Fruit fly (Drosophila melanogaster): ENCODE measurements around the gene CAH8.

The CAH8 gene

dm6 chr3R:22368777-22369214 lies 20.7 kb downstream of the CAH8 start (continued):
- TF ChIP-seq E2f1 (GFP tag; IDR thresholded peaks at IDR 0.05) (peak; percentile 60), CG12104 (GFP tag; optimal IDR thresholded peaks at IDR 0.05) (peak; percentile 40), CG8924 (tag; optimal IDR thresholded peaks at IDR 0.05) (peak; percentile 67), sisA (GFP tag; IDR thresholded peaks at IDR 0.05) (peak; percentile 71), fd96Cb (tag; optimal IDR thresholded peaks at IDR 0.05) (peak; percentile 41), grau (tag; optimal IDR thresholded peaks at IDR 0.05) (peak; percentile 68), H2.0 (GFP tag; IDR thresholded peaks at IDR 0.05) (peak; percentile 83), Usf (GFP tag; optimal IDR thresholded peaks at IDR 0.05) (no peak), aop (GFP tag; IDR thresholded peaks at IDR 0.05) (no peak), HLH3B (GFP tag; IDR thresholded peaks at IDR 0.05) (peak; percentile 83), NK7.1 (GFP tag; optimal IDR thresholded peaks at IDR 0.05) (peak; percentile 57), CG15601 (tag; optimal IDR thresholded peaks at IDR 0.05) (no peak), Fer2 (tag; optimal IDR thresholded peaks at IDR 0.05) (peak; percentile 45), emc (GFP tag; optimal IDR thresholded peaks at IDR 0.05) (no peak), ttk (GFP tag; IDR thresholded peaks at IDR 0.05) (peak; percentile 55), ara (GFP tag; IDR thresholded peaks at IDR 0.05) (peak; percentile 46), trh (GFP tag; optimal IDR thresholded peaks at IDR 0.05) (peak; percentile 50), CG10209 (GFP tag; optimal IDR thresholded peaks at IDR 0.05) (peak; percentile 64), Hr78 (GFP tag; optimal IDR thresholded peaks at IDR 0.05) (no peak), CG15479 (GFP tag; optimal IDR thresholded peaks at IDR 0.05) (no peak), CG18599 (GFP tag; optimal IDR thresholded peaks at IDR 0.05) (peak; percentile 87), ac (GFP tag; optimal IDR thresholded peaks at IDR 0.05) (no peak), CG2875 (GFP tag; optimal IDR thresholded peaks at IDR 0.05) (no peak), CG7963 (GFP tag; IDR thresholded peaks at IDR 0.05; ENCODE audit: partially characterized antibody) (no peak), CG12391 (tag; optimal IDR thresholded peaks at IDR 0.05) (peak; percentile 62), CG15514 (GFP tag; optimal IDR thresholded peaks at IDR 0.05) (peak; percentile 48), tin (GFP tag; optimal IDR thresholded peaks at IDR 0.05) (peak; percentile 46), unpg (GFP tag; optimal IDR thresholded peaks at IDR 0.05) (peak; percentile 57), jumu (GFP tag; optimal IDR thresholded peaks at IDR 0.05) (no peak), p53 (GFP tag; optimal IDR thresholded peaks at IDR 0.05) (no peak), crp (GFP tag; optimal IDR thresholded peaks at IDR 0.05) (peak in 1 of 2 experiments; percentile 31), CG30403 (GFP tag; optimal IDR thresholded peaks at IDR 0.05) (peak; percentile 75), salm (tag; optimal IDR thresholded peaks at IDR 0.05) (no peak), CG16779 (GFP tag; IDR thresholded peaks at IDR 0.05) (0 out of 2 replicates have a peak, but pooled peaks have one; percentile 10), tgo (GFP tag; IDR thresholded peaks at IDR 0.05) (peak; percentile 72), CG7745 (tag; optimal IDR thresholded peaks at IDR 0.05) (no peak), Dip2 (GFP tag; IDR thresholded peaks at IDR 0.05) (no peak), sens-2 (GFP tag; IDR thresholded peaks at IDR 0.05) (peak; percentile 42; the same call in 1 of the 2 replicates), CG4617 (GFP tag; optimal IDR thresholded peaks at IDR 0.05; ENCODE audit: borderline replicate concordance) (peak; percentile 8), Sox100B (GFP tag; optimal IDR thresholded peaks at IDR 0.05) (no peak), CG9727 (GFP tag; optimal IDR thresholded peaks at IDR 0.05) (peak; percentile 74), CG32772 (GFP tag; IDR thresholded peaks at IDR 0.05) (peak; percentile 58), pan (optimal IDR thresholded peaks at IDR 0.05) (peak in 1 of 2 experiments; percentile 31), pan (GFP tag; optimal IDR thresholded peaks at IDR 0.05 in 1 of 2, IDR thresholded peaks at IDR 0.05 in 1 of 2) (peak in 1 of 2 experiments; percentile 82), Poxn (GFP tag; IDR thresholded peaks at IDR 0.05) (peak; percentile 65; the same call in 1 of the 2 replicates), chm (GFP tag; IDR thresholded peaks at IDR 0.05) (peak; percentile 77), da (GFP tag; optimal IDR thresholded peaks at IDR 0.05) (no peak), eve (GFP tag; optimal IDR thresholded peaks at IDR 0.05) (no peak), nerfin-2 (GFP tag; IDR thresholded peaks at IDR 0.05; ENCODE audit: partially characterized antibody) (no peak), CG3281 (GFP tag; optimal IDR thresholded peaks at IDR 0.05) (peak; percentile 69)

Measured in whole organism, embryonic.